Fruit fly (Drosophila melanogaster): ENCODE results near the gene CG42238.

CG42238 gene

dm6 chr2L:20987438-20987837 lies 64.5 kb downstream of the CG42238 start (continued):
- TF ChIP-seq scrt (GFP tag; optimal IDR thresholded peaks at IDR 0.05) = peak; percentile 69
- TF ChIP-seq Oaz (GFP tag; IDR thresholded peaks at IDR 0.05) = peak; percentile 69
- TF ChIP-seq sc (optimal IDR thresholded peaks at IDR 0.05) = no peak
- TF ChIP-seq sc (GFP tag; optimal IDR thresholded peaks at IDR 0.05) = peak; percentile 62
- peak; percentile 85 for TF ChIP-seq CG2678 (tag; optimal IDR thresholded peaks at IDR 0.05)
- TF ChIP-seq sqz (GFP tag; optimal IDR thresholded peaks at IDR 0.05) = peak; percentile 13
- TF ChIP-seq CG7372 (GFP tag; IDR thresholded peaks at IDR 0.05) = peak; percentile 56; the same call in 1 of the 2 replicates
- peak; percentile 85 for TF ChIP-seq Hsf (GFP tag; optimal IDR thresholded peaks at IDR 0.05)
- peak; percentile 52; the same call in 1 of the 2 replicates for TF ChIP-seq CG4360 (GFP tag; IDR thresholded peaks at IDR 0.05)
- no peak for TF ChIP-seq CG16779 (GFP tag; IDR thresholded peaks at IDR 0.05)
- no peak for TF ChIP-seq CG4328 (GFP tag; optimal IDR thresholded peaks at IDR 0.05)
- TF ChIP-seq Hand (GFP tag; optimal IDR thresholded peaks at IDR 0.05) = peak; percentile 49
- TF ChIP-seq Trl (optimal IDR thresholded peaks at IDR 0.05) = no peak
- peak; percentile 77 for TF ChIP-seq Trl (GFP tag; optimal IDR thresholded peaks at IDR 0.05)
- peak; percentile 76 for TF ChIP-seq Side (GFP tag; optimal IDR thresholded peaks at IDR 0.05)
- TF ChIP-seq CG8359 (GFP tag; optimal IDR thresholded peaks at IDR 0.05; ENCODE audit: borderline replicate concordance) = peak; percentile 26
- no peak for TF ChIP-seq CG2129 (GFP tag; IDR thresholded peaks at IDR 0.05; ENCODE audit: partially characterized antibody)
- no peak for TF ChIP-seq CTCF (GFP tag; optimal IDR thresholded peaks at IDR 0.05)
- peak; percentile 43 for TF ChIP-seq schlank (tag; optimal IDR thresholded peaks at IDR 0.05)
- peak; percentile 83 for TF ChIP-seq CG17359 (tag; optimal IDR thresholded peaks at IDR 0.05)
- TF ChIP-seq CG18011 (GFP tag; optimal IDR thresholded peaks at IDR 0.05) = peak; percentile 47
- peak; percentile 73 for TF ChIP-seq ssp (GFP tag; IDR thresholded peaks at IDR 0.05)
- peak; percentile 84 for TF ChIP-seq row (GFP tag; IDR thresholded peaks at IDR 0.05)
- TF ChIP-seq NFAT (GFP tag; IDR thresholded peaks at IDR 0.05) = peak; percentile 58; the same call in 1 of the 2 replicates
- no peak for TF ChIP-seq CG3995 (GFP tag; optimal IDR thresholded peaks at IDR 0.05)
- peak; percentile 55 for TF ChIP-seq CG13296 (GFP tag; optimal IDR thresholded peaks at IDR 0.05)
- TF ChIP-seq Hey (tag; optimal IDR thresholded peaks at IDR 0.05) = peak; percentile 3
- TF ChIP-seq Pdp1 (GFP tag; optimal IDR thresholded peaks at IDR 0.05) = peak; percentile 81 to 83
- TF ChIP-seq sima (GFP tag; optimal IDR thresholded peaks at IDR 0.05) = peak; percentile 22
- peak; percentile 78 for TF ChIP-seq Atf3 (GFP tag; optimal IDR thresholded peaks at IDR 0.05)
- TF ChIP-seq unpg (GFP tag; optimal IDR thresholded peaks at IDR 0.05) = peak; percentile 81
- peak; percentile 54; the same call in 1 of the 2 replicates for TF ChIP-seq ap (GFP tag; IDR thresholded peaks at IDR 0.05)
- peak; percentile 34 for TF ChIP-seq Fer2 (tag; optimal IDR thresholded peaks at IDR 0.05)
- TF ChIP-seq CG2120 (GFP tag; optimal IDR thresholded peaks at IDR 0.05) = peak; percentile 85
- no peak for TF ChIP-seq Lim3 (GFP tag; IDR thresholded peaks at IDR 0.05)
- TF ChIP-seq Dll (GFP tag; IDR thresholded peaks at IDR 0.05; ENCODE audit: partially characterized antibody) = no peak
- peak; percentile 58 for TF ChIP-seq ERR (GFP tag; optimal IDR thresholded peaks at IDR 0.05)
- TF ChIP-seq CG4404 (GFP tag; IDR thresholded peaks at IDR 0.05) = peak; percentile 60
- TF ChIP-seq Drgx (GFP tag; IDR thresholded peaks at IDR 0.05) = peak; percentile 75
- peak; percentile 59 for TF ChIP-seq CG14667 (GFP tag; IDR thresholded peaks at IDR 0.05)
- peak; percentile 72 for TF ChIP-seq shn (GFP tag; optimal IDR thresholded peaks at IDR 0.05)
- TF ChIP-seq Hr39 (optimal IDR thresholded peaks at IDR 0.05) = no peak
- peak; percentile 65; the same call in 1 of the 3 replicates for TF ChIP-seq CG11093 (GFP tag; IDR thresholded peaks at IDR 0.05)
- TF ChIP-seq CG43689 (GFP tag; IDR thresholded peaks at IDR 0.05) = peak; percentile 76
- TF ChIP-seq danr (GFP tag; IDR thresholded peaks at IDR 0.05) = peak; percentile 47; the same call in 1 of the 2 replicates
- TF ChIP-seq slou (GFP tag; optimal IDR thresholded peaks at IDR 0.05) = peak; percentile 49
- peak; percentile 56 for TF ChIP-seq CG10147 (GFP tag; optimal IDR thresholded peaks at IDR 0.05)
- TF ChIP-seq slp2 (GFP tag; optimal IDR thresholded peaks at IDR 0.05) = peak; percentile 49
- peak; percentile 2 for TF ChIP-seq fd64A (GFP tag; optimal IDR thresholded peaks at IDR 0.05)
- peak; percentile 73 for TF ChIP-seq Fer1 (GFP tag; optimal IDR thresholded peaks at IDR 0.05)
- peak; percentile 64 for TF ChIP-seq Dip3 (GFP tag; optimal IDR thresholded peaks at IDR 0.05)
- peak; percentile 78 for TF ChIP-seq tx (GFP tag; optimal IDR thresholded peaks at IDR 0.05)
- peak; percentile 59 for TF ChIP-seq CG1647 (GFP tag; optimal IDR thresholded peaks at IDR 0.05)
